Fruit fly (Drosophila melanogaster) whole organism, embryonic: Measurements from ENCODE around the gene Gprk2.

Source experiments
- Antp ChIP-seq: fragments of 200-800 bp; sonication (Bioruptor generic); optimal IDR thresholded peaks from 3 replicates; lab custom pipeline; 2016; ENCODE audit warnings: missing biosample characterization, missing genetic modification characterization
- Atf6 ChIP-seq: fragments of 200-800 bp; sonication (Bioruptor generic); IDR thresholded peaks from 2 replicates; pipeline ENCODE4 v1.3.6; 2022; ENCODE audit warnings: missing biosample characterization, missing genetic modification characterization
- Awh ChIP-seq: fragments of 200-800 bp; sonication (Bioruptor generic); IDR thresholded peaks from 2 replicates; pipeline ENCODE4, ENCODE4 v1.3.6; 2022; ENCODE audit warnings: missing biosample characterization, missing genetic modification characterization
- CG13624 ChIP-seq: fragments of 200-800 bp; sonication (Bioruptor generic); optimal IDR thresholded peaks from 2 replicates; lab custom pipeline; 2016; ENCODE audit warnings: missing biosample characterization, missing genetic modification characterization
- CG15479 ChIP-seq: fragments of 200-800 bp; sonication (Bioruptor generic); optimal IDR thresholded peaks from 3 replicates; lab custom pipeline; 2019; ENCODE audit warnings: missing biosample characterization, mild to moderate bottlenecking, missing genetic modification characterization, moderate library complexity
- CG16863 ChIP-seq: fragments of 200-800 bp; sonication (Bioruptor generic); optimal IDR thresholded peaks from 3 replicates; lab custom pipeline; 2016; ENCODE audit warnings: missing biosample characterization, missing genetic modification characterization
- CG17612 ChIP-seq: fragments of 200-800 bp; sonication (Bioruptor generic); IDR thresholded peaks from 2 replicates; pipeline ENCODE4 v1.3.6; 2022; ENCODE audit warnings: missing biosample characterization, missing genetic modification characterization
- CG2116 ChIP-seq: fragments of 200-800 bp; sonication (Bioruptor generic); optimal IDR thresholded peaks from 3 replicates; lab custom pipeline; 2018; ENCODE audit warnings: missing biosample characterization, mild to moderate bottlenecking, missing genetic modification characterization
- CG2129 ChIP-seq: fragments of 200-800 bp; sonication (Bioruptor generic); IDR thresholded peaks from 2 replicates; pipeline ENCODE4 v1.3.6; 2022; ENCODE audit warnings: missing biosample characterization, missing genetic modification characterization; ENCODE audit not compliant: partially characterized antibody
- CG33557 ChIP-seq: fragments of 200-800 bp; sonication (Bioruptor generic); optimal IDR thresholded peaks from 2 replicates; lab custom pipeline; 2019; ENCODE audit warnings: missing biosample characterization, mild to moderate bottlenecking, missing genetic modification characterization, moderate library complexity
- CG3407 ChIP-seq: fragments of 200-800 bp; sonication (Bioruptor generic); optimal IDR thresholded peaks from 2 replicates; lab custom pipeline; 2018; ENCODE audit warnings: missing biosample characterization, mild to moderate bottlenecking, missing genetic modification characterization
- CG3726 ChIP-seq: fragments of 200-800 bp; sonication (Bioruptor generic); IDR thresholded peaks from 3 replicates; pipeline ENCODE4, ENCODE4 v1.3.6; 2022; ENCODE audit warnings: missing biosample characterization, missing genetic modification characterization
- CG42726 ChIP-seq: fragments of 200-800 bp; sonication (Bioruptor generic); IDR thresholded peaks from 2 replicates; pipeline ENCODE4 v1.3.6; 2022; ENCODE audit warnings: missing biosample characterization, missing genetic modification characterization; ENCODE audit not compliant: partially characterized antibody
- CG4820 ChIP-seq: fragments of 200-800 bp; sonication (Bioruptor generic); optimal IDR thresholded peaks from 3 replicates; lab custom pipeline; 2016; ENCODE audit warnings: missing biosample characterization, missing genetic modification characterization
- CG5180 ChIP-seq: fragments of 200-800 bp; sonication (Bioruptor generic); optimal IDR thresholded peaks from 3 replicates; lab custom pipeline; 2017; ENCODE audit warnings: missing biosample characterization, missing genetic modification characterization, mild to moderate bottlenecking, moderate library complexity, missing genetic modification reagents
- CG5245 ChIP-seq: fragments of 200-800 bp; sonication (Bioruptor generic); optimal IDR thresholded peaks from 3 replicates; lab custom pipeline; 2016; ENCODE audit warnings: missing biosample characterization, missing genetic modification characterization
- CG8281 ChIP-seq: fragments of 200-800 bp; sonication (Bioruptor generic); optimal IDR thresholded peaks from 2 replicates; lab custom pipeline; 2018; ENCODE audit warnings: missing biosample characterization, mild to moderate bottlenecking, missing genetic modification characterization, moderate library complexity
- CG8290 ChIP-seq, 3 experiments: fragments of 200-800 bp; sonication (Bioruptor generic); optimal IDR thresholded peaks; 2 replicates each; lab custom pipeline; 2016 to 2019; ENCODE audit warnings: missing biosample characterization in 3 of 3, missing genetic modification characterization in 3 of 3, mild to moderate bottlenecking in 2 of 3, moderate library complexity in 1 of 3
- CG8388 ChIP-seq: fragments of 200-800 bp; sonication (Bioruptor generic); optimal IDR thresholded peaks from 2 replicates; lab custom pipeline; 2019; ENCODE audit warnings: missing biosample characterization, mild to moderate bottlenecking, missing genetic modification characterization, moderate library complexity
- CG9609 ChIP-seq: fragments of 200-800 bp; sonication (Bioruptor generic); optimal IDR thresholded peaks from 3 replicates; lab custom pipeline; 2016; ENCODE audit warnings: missing biosample characterization, missing genetic modification characterization
- CG9817 ChIP-seq: fragments of 200-800 bp; sonication (Bioruptor generic); optimal IDR thresholded peaks from 2 replicates; lab custom pipeline; 2018; ENCODE audit warnings: missing biosample characterization, mild to moderate bottlenecking, missing genetic modification characterization, moderate library complexity
- CG9876 ChIP-seq: fragments of 200-800 bp; sonication (Bioruptor generic); optimal IDR thresholded peaks from 2 replicates; lab custom pipeline; 2016; ENCODE audit warnings: missing biosample characterization, missing genetic modification characterization
- CG9932 ChIP-seq: fragments of 200-800 bp; sonication (Bioruptor generic); IDR thresholded peaks from 2 replicates; pipeline ENCODE4 v1.3.6; 2022; ENCODE audit warnings: missing biosample characterization, missing genetic modification characterization
- Fer2 ChIP-seq: fragments of 200-800 bp; sonication (Bioruptor generic); optimal IDR thresholded peaks from 2 replicates; lab custom pipeline; 2018; ENCODE audit warnings: missing biosample characterization, mild to moderate bottlenecking, missing genetic modification characterization, moderate library complexity
- Neu2 ChIP-seq: fragments of 200-800 bp; sonication (Bioruptor generic); optimal IDR thresholded peaks from 3 replicates; lab custom pipeline; 2016; ENCODE audit warnings: missing biosample characterization, missing genetic modification characterization, borderline replicate concordance
- Rx ChIP-seq: fragments of 200-800 bp; sonication (Bioruptor generic); IDR thresholded peaks from 2 replicates; pipeline ENCODE4 v1.3.6; 2022; ENCODE audit warnings: missing biosample characterization, missing genetic modification characterization
- Ssrp ChIP-seq: fragments of 200-800 bp; sonication (Bioruptor generic); optimal IDR thresholded peaks from 2 replicates; lab custom pipeline; 2018; ENCODE audit warnings: missing biosample characterization, mild to moderate bottlenecking, missing genetic modification characterization, moderate library complexity
- bab2 ChIP-seq: fragments of 200-800 bp; sonication (Bioruptor generic); optimal IDR thresholded peaks from 2 replicates; lab custom pipeline; 2016; ENCODE audit warnings: missing biosample characterization, missing genetic modification characterization
- btn ChIP-seq: fragments of 200-800 bp; sonication (Bioruptor generic); optimal IDR thresholded peaks from 2 replicates; lab custom pipeline; 2016; ENCODE audit warnings: missing biosample characterization, missing genetic modification characterization
- cad ChIP-seq: fragments of >200 bp; optimal IDR thresholded peaks from 2 replicates; lab custom pipeline; 2017; ENCODE audit warnings: missing biosample characterization, missing genetic modification characterization
- chm ChIP-seq: fragments of 200-800 bp; sonication (Bioruptor generic); IDR thresholded peaks from 2 replicates; pipeline ENCODE4 v1.3.6; 2022; ENCODE audit warnings: missing biosample characterization, missing genetic modification characterization
- dysf ChIP-seq: fragments of 200-800 bp; sonication (Bioruptor generic); IDR thresholded peaks from 3 replicates; pipeline ENCODE4 v1.3.6; 2022; ENCODE audit warnings: missing biosample characterization, missing genetic modification characterization
- eyg ChIP-seq: fragments of 200-800 bp; sonication (Bioruptor generic); optimal IDR thresholded peaks from 3 replicates; lab custom pipeline; 2016; ENCODE audit warnings: missing biosample characterization, missing genetic modification characterization
- gcm ChIP-seq: fragments of 200-800 bp; sonication (Bioruptor generic); optimal IDR thresholded peaks from 2 replicates; lab custom pipeline; 2019; ENCODE audit warnings: missing biosample characterization, mild to moderate bottlenecking, missing genetic modification characterization, moderate library complexity
- grn ChIP-seq: fragments of 200-800 bp; sonication (Bioruptor generic); optimal IDR thresholded peaks from 3 replicates; lab custom pipeline; 2017; ENCODE audit warnings: missing biosample characterization, missing genetic modification characterization
- hkb ChIP-seq, 2 experiments: fragments of 200-800 bp in 1 of 2; fragments of >200 bp in 1 of 2; sonication (Bioruptor generic) in 1 of 2; IDR thresholded peaks in 1 of 2; optimal IDR thresholded peaks in 1 of 2; 2 replicates each; pipeline versions ENCODE4 v1.3.6 to Lab custom; 2017 to 2022; ENCODE audit warnings: missing biosample characterization in 1 of 2, missing genetic modification characterization in 1 of 2
- kah ChIP-seq: fragments of 200-800 bp; sonication (Bioruptor generic); optimal IDR thresholded peaks from 2 replicates; lab custom pipeline; 2018; ENCODE audit warnings: missing biosample characterization, mild to moderate bottlenecking, missing genetic modification characterization
- klu ChIP-seq: fragments of 200-800 bp; sonication (Bioruptor generic); IDR thresholded peaks from 2 replicates; pipeline ENCODE4 v1.3.6; 2022; ENCODE audit warnings: missing biosample characterization, missing genetic modification characterization
- lbe ChIP-seq: fragments of 200-800 bp; sonication (Bioruptor generic); optimal IDR thresholded peaks from 2 replicates; lab custom pipeline; 2016; ENCODE audit warnings: missing biosample characterization, mild to moderate bottlenecking, missing genetic modification characterization
- mirr ChIP-seq: fragments of 200-800 bp; sonication (Bioruptor generic); optimal IDR thresholded peaks from 3 replicates; lab custom pipeline; 2018; ENCODE audit warnings: missing biosample characterization, mild to moderate bottlenecking, missing genetic modification characterization
- peb ChIP-seq: fragments of 200-800 bp; sonication (Bioruptor generic); IDR thresholded peaks from 2 replicates; pipeline ENCODE4 v1.3.6; 2022; ENCODE audit warnings: missing biosample characterization, missing genetic modification characterization
- pfk ChIP-seq: fragments of 200-800 bp; sonication (Bioruptor generic); optimal IDR thresholded peaks from 2 replicates; lab custom pipeline; 2018; ENCODE audit warnings: missing biosample characterization, mild to moderate bottlenecking, missing genetic modification characterization, moderate library complexity
- sens ChIP-seq: fragments of 200-800 bp; sonication (Bioruptor generic); peaks from one replicate; lab custom pipeline; 2016; ENCODE audit warnings: missing biosample characterization, missing genetic modification characterization
- seq ChIP-seq: fragments of 200-800 bp; sonication (Bioruptor generic); IDR thresholded peaks from 2 replicates; pipeline ENCODE4 v1.3.6; 2022; ENCODE audit warnings: missing biosample characterization, missing genetic modification characterization
- sisA ChIP-seq: fragments of 200-800 bp; sonication (Bioruptor generic); IDR thresholded peaks from 2 replicates; pipeline ENCODE4 v1.3.6; 2022; ENCODE audit warnings: missing biosample characterization, missing genetic modification characterization
- stc ChIP-seq: fragments of 200-800 bp; sonication (Bioruptor generic); IDR thresholded peaks from 2 replicates; pipeline ENCODE4 v1.3.6; 2022; ENCODE audit warnings: missing biosample characterization, missing genetic modification characterization
- stwl ChIP-seq: fragments of 200-800 bp; sonication (Bioruptor generic); optimal IDR thresholded peaks from 3 replicates; lab custom pipeline; 2018; ENCODE audit warnings: missing biosample characterization, mild to moderate bottlenecking, missing genetic modification characterization, moderate library complexity
- tin ChIP-seq: fragments of 200-800 bp; sonication (Bioruptor generic); optimal IDR thresholded peaks from 3 replicates; lab custom pipeline; 2016; ENCODE audit warnings: missing biosample characterization, missing genetic modification characterization
- tll ChIP-seq, 2 experiments: fragments of 200-800 bp in 1 of 2; fragments of >200 bp in 1 of 2; sonication (Bioruptor generic) in 1 of 2; optimal IDR thresholded peaks; 2 replicates each; lab custom pipeline; 2017 to 2019; ENCODE audit warnings: missing biosample characterization in 2 of 2, missing genetic modification characterization in 2 of 2, mild to moderate bottlenecking in 1 of 2, moderate library complexity in 1 of 2
- wek ChIP-seq: fragments of 200-800 bp; sonication (Bioruptor generic); optimal IDR thresholded peaks from 3 replicates; lab custom pipeline; 2018; ENCODE audit warnings: missing biosample characterization, mild to moderate bottlenecking, missing genetic modification characterization, moderate library complexity

The Gprk2 gene

dm6 chr3R:31457997-31458467, 53.0 kb downstream of the Gprk2 start (continued):
- no peak for TF ChIP-seq CG16863 (GFP tag; lab: Kevin White, UChicago)
- TF ChIP-seq CG8281 (tag; lab: Kevin White, UChicago) = no peak
- peak; percentile 35 for TF ChIP-seq sens (GFP tag; lab: Kevin White, UChicago)
- TF ChIP-seq eyg (GFP tag; lab: Kevin White, UChicago) = no peak
- no peak for TF ChIP-seq CG8388 (GFP tag; lab: Kevin White, UChicago)
- TF ChIP-seq CG5245 (GFP tag; lab: Kevin White, UChicago) = no peak
- TF ChIP-seq CG9609 (GFP tag; lab: Kevin White, UChicago) = no peak
- no peak for TF ChIP-seq cad (GFP tag; lab: Kevin White, UChicago)
- TF ChIP-seq gcm (GFP tag; lab: Kevin White, UChicago) = no peak
- no peak for TF ChIP-seq CG2129
- no peak for TF ChIP-seq stwl (tag; lab: Kevin White, UChicago)
- TF ChIP-seq CG13624 (GFP tag; lab: Kevin White, UChicago) = peak; percentile 10
- no peak for TF ChIP-seq CG15479 (GFP tag; lab: Kevin White, UChicago)
- TF ChIP-seq chm = peak; percentile 47; the same call in 1 of the 2 replicates
- TF ChIP-seq klu = no peak
- TF ChIP-seq CG9932 = no peak
- peak; percentile 8 for TF ChIP-seq CG2116
- TF ChIP-seq stc (GFP tag; lab: Robert Waterston, UW) = no peak
- no peak for TF ChIP-seq lbe (GFP tag; lab: Kevin White, UChicago)
- no peak for TF ChIP-seq CG9817 (tag; lab: Kevin White, UChicago)
- TF ChIP-seq Awh = no peak
- TF ChIP-seq btn (GFP tag; lab: Kevin White, UChicago) = no peak
- TF ChIP-seq tin (GFP tag; lab: Kevin White, UChicago) = no peak
- TF ChIP-seq Rx (GFP tag; lab: Robert Waterston, UW) = no peak
- TF ChIP-seq peb = no peak
- no peak for TF ChIP-seq CG4820 (GFP tag; lab: Kevin White, UChicago)
- TF ChIP-seq pfk = no peak
- no peak for TF ChIP-seq seq (GFP tag; lab: Robert Waterston, UW)
- no peak for TF ChIP-seq CG33557 (GFP tag; lab: Kevin White, UChicago)
- TF ChIP-seq bab2 (GFP tag; lab: Kevin White, UChicago) = no peak
- no peak for TF ChIP-seq Antp
- TF ChIP-seq mirr (GFP tag; lab: Kevin White, UChicago) = no peak
- no peak for TF ChIP-seq grn (GFP tag; lab: Kevin White, UChicago)
- TF ChIP-seq CG8290 (GFP tag; optimal IDR thresholded peaks at IDR 0.05; lab: Kevin White, UChicago) = peak; percentile 96
- TF ChIP-seq CG8290 (tag; optimal IDR thresholded peaks at IDR 0.05; lab: Kevin White, UChicago) = peak; percentile 65 to 86
- peak; percentile 44 for TF ChIP-seq hkb (optimal IDR thresholded peaks at IDR 0.05; lab: Kevin White, UChicago)
- no peak for TF ChIP-seq hkb (GFP tag; IDR thresholded peaks at IDR 0.05; lab: Robert Waterston, UW)
- TF ChIP-seq CG9876 = no peak
- TF ChIP-seq CG3407 = no peak
- no peak for TF ChIP-seq CG3726 (GFP tag; lab: Robert Waterston, UW)
- TF ChIP-seq Ssrp (tag; lab: Kevin White, UChicago) = no peak
- no peak for TF ChIP-seq wek
- peak; percentile 52; the same call in 1 of the 2 replicates for TF ChIP-seq CG17612 (GFP tag; lab: Robert Waterston, UW)
- TF ChIP-seq tll (GFP tag; optimal IDR thresholded peaks at IDR 0.05; lab: Kevin White, UChicago) = no peak
- TF ChIP-seq dysf (GFP tag; lab: Robert Waterston, UW) = no peak
- TF ChIP-seq Fer2 (tag; lab: Kevin White, UChicago) = no peak
- no peak for TF ChIP-seq CG5180 (GFP tag; lab: Kevin White, UChicago)
- TF ChIP-seq Atf6 = no peak
- no peak for TF ChIP-seq Neu2 (GFP tag; lab: Kevin White, UChicago)
- TF ChIP-seq CG42726 (GFP tag; lab: Robert Waterston, UW) = peak; percentile 60
- TF ChIP-seq sisA = no peak
- TF ChIP-seq kah (GFP tag; lab: Kevin White, UChicago) = no peak
